Fruit fly (Drosophila melanogaster) S2 (cell line): ENCODE data around the gene Mst84Dc.

Source experiments
- CG8478 ChIP-seq: fragments of >200 bp; optimal IDR thresholded peaks from 2 replicates; lab custom pipeline; 2018
- CTCF ChIP-seq, 2 experiments: fragments of >200 bp; optimal IDR thresholded peaks; 2 replicates each; lab custom pipeline; 2018

Gene Mst84Dc

DNA sequence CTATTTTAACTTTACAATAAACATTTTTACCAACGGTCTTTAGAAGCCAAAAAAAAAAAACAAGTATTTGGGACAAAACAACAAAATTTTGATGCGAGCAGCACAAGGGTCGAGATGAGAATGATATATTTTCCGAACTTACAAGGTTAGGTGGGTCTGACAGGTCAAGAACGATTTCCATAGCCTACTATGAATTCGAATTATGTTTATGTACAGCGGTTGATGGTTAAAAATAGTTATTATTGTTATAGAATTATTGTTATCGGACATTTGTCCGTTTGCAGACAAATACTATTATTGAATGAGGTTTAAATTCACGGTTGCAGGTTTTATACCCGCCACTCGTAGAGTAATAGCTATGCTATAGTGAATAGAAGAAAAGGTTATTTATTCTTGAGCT, at the start of gene Mst84Dc:
Gene Mst84Dc (minus strand): TSS at position 101 of the 400 bp plus-strand sequence.
- TF ChIP-seq CTCF (optimal IDR thresholded peaks at IDR 0.05; lab: Kevin White, UChicago) (no peak), CG8478 (lab: Kevin White, UChicago) (no peak)

DNA sequence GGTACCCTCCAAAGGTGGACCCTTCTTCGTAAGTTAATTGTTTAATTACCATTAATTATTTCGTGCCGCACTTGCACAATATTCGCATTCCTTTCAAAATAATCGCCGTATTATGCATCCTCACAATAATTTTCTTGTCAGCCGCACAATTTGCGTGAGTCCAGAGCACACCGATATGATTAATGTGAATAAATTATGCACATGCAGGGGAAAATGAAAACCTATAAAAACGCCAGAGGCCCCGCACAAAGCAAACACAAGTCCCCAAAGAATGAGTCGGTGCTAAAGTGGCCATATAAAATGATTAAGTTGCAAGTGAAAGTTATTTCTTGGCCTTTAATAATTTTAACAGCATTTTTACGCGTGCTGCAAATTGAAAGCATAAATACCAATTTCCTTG, 42.1 kb upstream of the Mst84Dc start, which contains the start of gene Ir84a:
Gene Ir84a (plus strand): TSS at position 301 of the 400 bp plus-strand sequence.
- TF ChIP-seq CG8478 (lab: Kevin White, UChicago): no peak
- TF ChIP-seq CTCF (optimal IDR thresholded peaks at IDR 0.05; lab: Kevin White, UChicago): no peak

DNA sequence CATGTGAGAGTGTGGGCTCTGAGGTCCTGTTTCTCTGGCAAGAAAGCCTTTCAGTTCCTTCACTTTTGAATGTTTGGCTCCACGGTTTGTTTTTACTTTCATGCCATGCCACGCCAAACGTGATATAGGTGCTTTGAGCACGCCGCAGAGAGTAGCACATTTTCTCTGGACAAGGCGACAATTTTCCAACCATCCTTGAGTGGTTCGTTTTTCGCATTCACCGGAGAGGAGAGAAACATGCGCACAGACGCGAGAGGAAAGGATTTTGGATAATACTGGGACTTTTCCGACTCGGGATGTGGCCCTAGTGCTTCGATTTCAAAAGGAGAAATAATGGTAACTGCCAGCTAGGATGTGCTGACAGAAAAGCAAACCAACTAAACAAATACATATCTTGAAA, 29.6 kb upstream of the Mst84Dc start:
- TF ChIP-seq CG8478 (lab: Kevin White, UChicago) (no peak), CTCF (optimal IDR thresholded peaks at IDR 0.05; lab: Kevin White, UChicago) (no peak)

DNA sequence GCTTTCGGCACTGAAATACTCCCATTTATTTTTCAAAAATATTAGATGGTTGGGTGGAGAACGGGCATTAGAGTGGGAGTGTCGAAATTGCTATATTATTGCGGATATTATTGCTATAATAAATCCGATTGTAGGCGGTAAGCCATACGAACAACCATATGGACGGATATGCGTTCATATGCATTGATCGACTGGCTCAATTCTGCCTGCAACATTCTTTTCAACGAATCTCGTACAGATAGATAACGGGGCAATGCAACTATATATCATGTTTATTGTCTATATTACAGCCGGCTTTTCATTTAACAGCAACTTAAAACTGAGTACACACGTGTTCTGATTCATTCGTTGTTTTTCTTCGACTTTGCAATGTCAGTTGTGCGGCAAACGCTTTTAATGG, 26.6 kb upstream of the Mst84Dc start, which contains the start of gene CG42650:
Gene CG42650 (plus strand): TSS at position 301 of the 400 bp plus-strand sequence.
- TF ChIP-seq CG8478 (lab: Kevin White, UChicago): no peak
- TF ChIP-seq CTCF (optimal IDR thresholded peaks at IDR 0.05; lab: Kevin White, UChicago): no peak

DNA sequence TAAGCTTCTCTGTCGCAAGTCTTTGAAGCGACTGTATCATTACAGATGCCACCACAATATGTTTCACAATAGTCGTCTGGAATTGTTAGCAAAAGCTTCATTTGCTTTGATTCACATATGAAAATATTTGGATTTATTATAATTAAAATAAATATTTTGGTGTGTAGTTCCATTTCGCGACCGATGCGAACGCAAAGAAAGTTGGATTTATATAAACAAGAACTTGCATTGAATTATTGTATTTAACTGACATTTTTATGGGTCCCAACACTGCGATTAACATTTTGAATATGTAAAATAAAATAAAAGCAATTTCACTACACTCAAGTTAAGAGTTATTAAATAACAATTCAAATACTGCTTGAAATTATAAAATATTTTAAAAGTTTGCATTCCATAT, 4.7 kb upstream of the Mst84Dc start, which contains the start of gene MstProx:
Gene MstProx (minus strand): TSS at position 101 of the 400 bp plus-strand sequence.
- TF ChIP-seq CTCF (optimal IDR thresholded peaks at IDR 0.05; lab: Kevin White, UChicago): no peak
- TF ChIP-seq CG8478 (lab: Kevin White, UChicago): no peak

DNA sequence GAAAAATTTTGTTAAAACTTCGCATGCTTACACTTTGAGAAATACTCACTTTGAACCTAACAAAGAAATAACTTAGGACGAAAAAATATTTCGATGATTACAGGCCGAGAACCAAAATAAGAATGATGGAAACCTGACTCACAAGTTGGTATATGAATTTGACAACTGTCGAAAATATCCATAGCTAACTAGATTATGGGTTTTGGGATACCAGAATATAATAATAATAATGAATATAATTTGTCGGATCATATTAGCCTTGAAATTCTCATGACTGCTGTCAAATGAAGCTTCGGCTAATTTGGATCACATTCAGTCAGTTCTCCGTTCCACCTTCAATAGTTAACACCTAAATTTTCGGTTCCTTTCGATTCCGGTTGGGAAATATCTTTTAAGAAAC, 1.1 kb upstream of the Mst84Dc start, which contains the start of the genes Mst84Db and Mst84Da:
Gene Mst84Db (minus strand): TSS at position 101 of the 400 bp plus-strand sequence.
Gene Mst84Da (plus strand): TSS at position 324 of the 400 bp plus-strand sequence.
- TF ChIP-seq CTCF (optimal IDR thresholded peaks at IDR 0.05; lab: Kevin White, UChicago) (no peak), CG8478 (lab: Kevin White, UChicago) (no peak)

DNA sequence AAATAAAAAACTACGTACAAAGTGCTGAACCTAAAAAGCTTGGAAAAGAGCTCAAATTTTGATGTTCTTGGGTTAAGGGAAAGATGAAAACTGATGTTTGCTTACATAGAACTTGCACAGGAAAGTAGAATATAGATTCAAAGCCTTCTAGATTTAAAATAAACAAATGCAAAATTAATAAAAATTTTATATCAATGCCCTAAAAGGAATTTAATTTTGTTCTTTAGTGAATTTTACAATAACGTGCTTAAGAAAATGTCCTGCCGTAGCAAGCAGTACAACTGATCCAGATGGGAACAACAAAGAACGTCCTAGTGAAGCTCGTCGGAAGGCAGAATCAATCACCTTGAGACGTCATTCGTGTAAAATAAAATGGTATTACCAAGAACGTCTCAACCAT, 800 bp downstream of the Mst84Dc start, which contains the start of gene Mst84Dd:
Gene Mst84Dd (minus strand): TSS at position 101 of the 400 bp plus-strand sequence.
- TF ChIP-seq CTCF (optimal IDR thresholded peaks at IDR 0.05; lab: Kevin White, UChicago) (no peak), CG8478 (lab: Kevin White, UChicago) (no peak)

DNA sequence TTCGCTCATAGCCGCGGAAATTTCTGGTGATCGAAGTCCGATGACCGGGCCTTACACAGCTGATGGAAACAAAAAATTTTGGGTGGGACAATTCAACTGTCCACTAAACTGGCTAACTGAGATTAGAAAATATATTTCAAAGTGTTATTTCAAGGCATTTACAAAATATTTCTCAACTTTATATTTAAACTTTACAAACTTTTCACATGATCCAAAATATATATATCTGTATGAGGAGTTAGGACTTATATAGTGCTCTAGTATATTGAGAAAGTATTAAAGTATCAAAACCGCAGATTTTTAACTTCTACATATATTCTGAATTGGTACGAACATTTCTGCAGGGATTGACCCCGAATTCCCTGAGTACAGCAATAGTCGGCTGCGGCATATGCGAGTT, 2.5 kb downstream of the Mst84Dc start, which contains the start of gene CG17944:
Gene CG17944 (minus strand): TSS at position 101 of the 400 bp plus-strand sequence.
- TF ChIP-seq CG8478 (lab: Kevin White, UChicago) (no peak), CTCF (optimal IDR thresholded peaks at IDR 0.05; lab: Kevin White, UChicago) (no peak)

DNA sequence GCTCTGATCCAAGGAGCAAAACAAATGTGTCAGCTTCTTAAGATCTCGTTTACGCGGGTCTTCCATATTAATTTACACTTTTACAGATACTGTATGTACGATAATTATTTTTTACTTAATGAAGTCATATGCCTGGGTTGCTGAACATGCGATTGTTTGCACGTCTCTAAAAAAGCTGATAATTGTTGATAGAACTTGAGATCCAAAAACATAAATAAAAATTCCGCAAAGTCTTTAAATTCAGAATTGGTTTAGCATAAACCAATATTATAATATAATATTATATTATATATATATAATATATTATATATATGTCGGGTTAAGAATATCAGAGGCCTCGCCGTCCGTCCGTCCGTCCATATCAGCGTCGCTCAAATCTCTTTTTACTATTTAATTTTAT, 15.0 kb downstream of the Mst84Dc start, which contains the start of gene CG43290:
Gene CG43290 (minus strand): TSS at position 101 of the 400 bp plus-strand sequence.
- no peak for TF ChIP-seq CTCF (optimal IDR thresholded peaks at IDR 0.05; lab: Kevin White, UChicago)
- TF ChIP-seq CG8478 (lab: Kevin White, UChicago): no peak

DNA sequence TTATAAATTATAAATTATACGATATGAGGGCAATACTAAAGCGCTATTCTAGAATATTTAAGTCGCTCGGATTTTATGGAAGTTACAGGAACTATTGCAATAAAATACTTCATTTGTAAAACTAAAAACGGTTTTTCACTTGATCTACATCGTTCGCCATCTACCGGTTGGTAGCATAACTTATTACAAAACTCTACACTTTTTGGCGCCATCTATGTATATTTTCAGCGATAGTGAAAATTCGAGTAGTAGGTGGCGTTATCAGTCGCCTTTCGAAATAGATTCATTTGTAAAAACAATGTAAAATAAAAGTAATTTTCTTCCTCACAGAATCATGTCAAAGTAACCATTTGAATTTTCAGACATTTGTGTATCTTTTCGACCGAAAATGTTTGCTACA, 18.0 kb downstream of the Mst84Dc start, which contains the start of gene nxf4:
Gene nxf4 (plus strand): TSS at position 286 of the 400 bp plus-strand sequence.
- TF ChIP-seq CG8478 (lab: Kevin White, UChicago) (no peak), CTCF (optimal IDR thresholded peaks at IDR 0.05; lab: Kevin White, UChicago) (peak; percentile 95 to 97)

DNA sequence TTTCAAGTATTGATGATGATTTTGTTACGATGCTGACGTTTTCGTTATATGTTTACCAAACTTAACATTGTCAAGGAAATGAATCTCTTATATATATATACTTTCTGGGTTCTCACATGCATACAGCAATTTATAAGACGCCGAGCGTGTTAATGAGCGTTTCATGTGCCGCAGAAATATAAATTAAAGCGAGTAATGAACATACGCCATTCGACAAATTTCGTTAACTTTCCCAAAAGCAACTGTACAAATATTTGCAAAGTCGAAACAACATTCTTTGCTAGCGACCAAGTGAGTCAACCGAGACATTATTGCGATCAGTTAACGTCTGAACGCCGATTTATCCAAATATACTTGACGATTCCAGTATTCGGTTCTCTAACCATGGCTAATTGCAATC, 19.7 kb downstream of the Mst84Dc start, which contains the start of gene CG31496:
Gene CG31496 (plus strand): TSS at position 301 of the 400 bp plus-strand sequence.
- no peak for TF ChIP-seq CTCF (optimal IDR thresholded peaks at IDR 0.05; lab: Kevin White, UChicago)
- TF ChIP-seq CG8478 (lab: Kevin White, UChicago): no peak

DNA sequence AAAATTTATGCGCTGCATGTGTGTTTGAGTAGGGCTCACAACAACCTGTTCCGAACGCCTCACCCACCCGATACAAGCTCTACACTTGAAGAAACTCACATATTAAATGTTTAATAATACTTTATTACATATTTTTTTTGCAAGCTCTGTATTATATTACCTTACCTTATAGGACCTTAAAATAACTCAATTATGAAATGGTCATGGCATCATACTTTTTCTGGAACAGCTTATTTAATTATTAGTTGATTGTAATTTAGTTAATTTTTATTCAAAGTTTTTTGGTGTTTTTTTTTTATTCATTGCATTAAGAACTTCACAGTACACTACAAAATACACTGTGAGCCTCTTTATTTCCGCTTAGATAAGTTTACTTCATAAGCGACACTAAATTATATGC, 28.0 kb downstream of the Mst84Dc start:
- no peak for TF ChIP-seq CTCF (optimal IDR thresholded peaks at IDR 0.05; lab: Kevin White, UChicago)
- TF ChIP-seq CG8478 (lab: Kevin White, UChicago): no peak

DNA sequence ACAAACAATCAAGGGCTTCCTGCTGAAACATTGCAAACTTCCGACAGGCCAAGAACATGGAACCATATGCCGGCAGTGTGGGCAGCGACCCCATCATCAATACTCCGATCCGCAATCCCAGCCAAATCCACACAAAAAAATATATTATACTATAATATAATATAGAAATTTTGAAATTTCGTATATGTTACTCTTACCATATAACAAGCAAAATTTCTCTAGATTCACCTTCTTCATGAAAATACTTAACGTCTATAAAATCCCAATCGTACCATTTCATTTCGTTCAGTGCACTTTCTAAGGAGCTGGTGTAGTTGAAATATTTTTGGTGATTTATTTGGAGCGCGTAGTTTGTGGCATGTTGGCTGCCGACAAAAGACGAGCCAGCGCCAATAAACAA, 29.9 kb downstream of the Mst84Dc start:
- TF ChIP-seq CTCF (optimal IDR thresholded peaks at IDR 0.05; lab: Kevin White, UChicago): no peak
- TF ChIP-seq CG8478 (lab: Kevin White, UChicago): no peak

DNA sequence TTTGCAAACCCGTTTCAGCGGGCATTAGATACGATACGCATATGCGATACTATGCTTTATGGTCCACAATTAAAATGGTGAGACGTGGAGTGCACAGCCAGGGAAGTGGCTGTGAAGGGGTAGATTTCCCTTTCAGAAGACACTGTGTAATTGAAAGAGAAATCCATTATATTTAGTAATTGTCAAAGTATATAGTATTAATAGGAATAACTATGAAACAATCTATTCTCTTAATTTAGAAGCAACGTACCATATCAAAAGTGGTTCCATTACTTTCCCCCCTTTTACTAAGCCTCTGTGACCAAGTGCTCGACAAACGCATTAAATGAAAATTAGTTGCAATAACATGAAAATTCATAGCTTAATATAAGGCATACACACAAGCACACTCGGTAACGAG, 33.8 kb downstream of the Mst84Dc start:
- TF ChIP-seq CG8478 (lab: Kevin White, UChicago) (no peak), CTCF (optimal IDR thresholded peaks at IDR 0.05; lab: Kevin White, UChicago) (no peak)

DNA sequence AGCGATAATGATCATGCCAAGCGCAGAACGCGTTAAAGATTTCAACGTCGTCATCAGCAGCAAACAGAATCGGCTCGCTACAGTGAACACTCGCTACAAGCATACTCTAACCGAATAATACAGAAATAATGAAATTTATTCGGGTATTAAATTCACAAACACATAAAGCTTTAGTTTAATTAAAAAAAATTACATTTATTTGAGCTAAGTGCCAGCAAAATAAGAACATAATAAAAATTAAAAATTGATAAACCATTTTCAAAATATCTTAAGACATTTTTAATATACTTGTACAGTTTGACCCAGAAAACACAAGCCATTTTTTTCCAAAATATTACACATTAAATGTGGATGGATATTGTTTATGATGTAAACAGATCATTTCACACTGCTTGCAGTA, 38.3 kb downstream of the Mst84Dc start:
- TF ChIP-seq CG8478 (lab: Kevin White, UChicago): no peak
- no peak for TF ChIP-seq CTCF (optimal IDR thresholded peaks at IDR 0.05; lab: Kevin White, UChicago)

DNA sequence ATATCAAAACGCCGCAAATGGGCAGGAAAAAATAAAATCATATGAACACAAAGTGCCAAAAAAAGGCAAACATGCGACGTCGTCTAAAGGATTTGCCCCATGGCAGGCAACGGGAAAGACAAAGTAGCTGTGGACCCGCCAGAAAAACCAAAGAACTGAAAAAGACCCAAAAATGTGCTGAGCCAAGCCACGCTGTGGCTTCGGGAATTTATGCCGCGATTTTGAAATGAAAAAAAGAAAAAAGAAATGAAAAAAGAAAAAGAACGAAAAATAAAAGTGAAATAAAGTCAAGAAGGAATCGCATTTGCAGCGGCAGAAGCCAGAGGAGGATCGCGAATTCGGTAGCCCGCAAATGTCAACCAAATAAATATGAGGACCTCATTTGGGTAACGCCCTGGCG, 41.9 kb downstream of the Mst84Dc start:
- TF ChIP-seq CTCF (optimal IDR thresholded peaks at IDR 0.05; lab: Kevin White, UChicago) (no peak), CG8478 (lab: Kevin White, UChicago) (no peak)
